Worm (Caenorhabditis elegans): ENCODE data around the gene C02F12.8.

Gene C02F12.8

DNA sequence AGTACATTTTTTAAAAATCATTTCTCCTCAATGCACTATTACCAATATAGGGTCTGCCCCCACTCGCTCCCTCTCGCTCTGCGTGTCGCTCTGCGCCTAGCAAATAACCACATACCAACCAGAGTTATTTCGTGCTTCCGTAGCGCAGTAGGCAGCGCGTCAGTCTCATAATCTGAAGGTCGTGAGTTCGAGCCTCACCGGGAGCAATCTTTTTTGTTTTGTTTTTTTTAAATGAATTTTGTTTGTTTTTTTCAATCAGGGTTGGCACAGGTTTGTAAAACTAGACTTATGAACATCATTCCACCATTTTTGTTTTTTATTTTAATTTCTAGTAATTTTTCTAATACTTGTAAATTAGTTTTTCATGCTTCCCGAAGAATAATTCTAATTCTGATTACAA, 4.6 kb upstream of the C02F12.8 start (continued):
- TF ChIP-seq elt-4 (tag; optimal IDR thresholded peaks at IDR 0.05) (no peak), ztf-16 (tag; optimal IDR thresholded peaks at IDR 0.05) (peak; percentile 76), fkh-10 (GFP tag; optimal IDR thresholded peaks at IDR 0.05) (peak; percentile 24), rnt-1 (tag; optimal IDR thresholded peaks at IDR 0.05) (peak; percentile 83), gmeb-2 (tag; optimal IDR thresholded peaks at IDR 0.05) (peak; percentile 90), hlh-6 (tag; optimal IDR thresholded peaks at IDR 0.05) (peak; percentile 88), ceh-48 (tag; optimal IDR thresholded peaks at IDR 0.05) (peak; percentile 72), K02D7.2 (tag; optimal IDR thresholded peaks at IDR 0.05) (peak; percentile 80), ceh-14 (tag; optimal IDR thresholded peaks at IDR 0.05) (peak; percentile 93), ahr-1 (tag; optimal IDR thresholded peaks at IDR 0.05) (peak; percentile 70), unc-86 (tag; optimal IDR thresholded peaks at IDR 0.05) (peak; percentile 62), pat-9 (tag; optimal IDR thresholded peaks at IDR 0.05) (peak; percentile 83), ama-1 (optimal IDR thresholded peaks at IDR 0.05) (no peak), K09A11.1 (tag; optimal IDR thresholded peaks at IDR 0.05; ENCODE audit: insufficient read depth) (peak; percentile 47), nhr-232 (tag; optimal IDR thresholded peaks at IDR 0.05) (peak; percentile 70), ceh-9 (tag; optimal IDR thresholded peaks at IDR 0.05) (peak; percentile 52), tbx-2 (tag; optimal IDR thresholded peaks at IDR 0.05) (peak; percentile 84), eyg-1 (tag; optimal IDR thresholded peaks at IDR 0.05) (peak; percentile 81), ceh-24 (tag; optimal IDR thresholded peaks at IDR 0.05) (peak; percentile 73), elt-2 (tag; optimal IDR thresholded peaks at IDR 0.05) (peak; percentile 89), dve-1 (tag; optimal IDR thresholded peaks at IDR 0.05) (peak; percentile 70), nhr-11 (tag; optimal IDR thresholded peaks at IDR 0.05) (no peak), ceh-34 (tag; optimal IDR thresholded peaks at IDR 0.05) (peak; percentile 81)

DNA sequence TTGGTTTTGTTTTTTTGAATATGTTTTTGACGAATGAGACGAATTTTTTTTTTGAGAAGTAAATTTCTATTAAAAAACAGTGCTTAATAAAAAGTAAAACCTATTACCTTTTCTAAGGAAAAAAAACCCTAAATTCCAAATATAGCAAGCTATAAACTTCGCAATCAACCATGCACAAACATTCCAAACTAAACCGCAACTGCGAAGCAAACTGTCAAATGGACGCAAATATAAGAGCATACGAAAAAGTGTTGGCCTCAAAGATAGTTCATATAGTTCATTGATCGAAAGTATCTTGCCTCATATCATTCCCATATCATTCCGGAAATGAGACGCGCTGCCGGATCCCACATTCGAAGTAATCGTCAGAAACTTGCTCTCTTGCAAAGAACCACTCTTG, 3.6 kb upstream of the C02F12.8 start, which contains the start of gene C01C4.3:
TSS of gene C01C4.3 (plus strand) at position 301 of the 400 bp plus-strand sequence.
- TF ChIP-seq mec-3 (tag; optimal IDR thresholded peaks at IDR 0.05; ENCODE audit: borderline replicate concordance) (no peak), ceh-48 (tag; optimal IDR thresholded peaks at IDR 0.05) (no peak), elt-4 (tag; optimal IDR thresholded peaks at IDR 0.05) (no peak), ama-1 (optimal IDR thresholded peaks at IDR 0.05) (no peak), lin-11 (tag; optimal IDR thresholded peaks at IDR 0.05) (no peak), elt-2 (tag; optimal IDR thresholded peaks at IDR 0.05) (no peak), ceh-22 (tag; optimal IDR thresholded peaks at IDR 0.05) (no peak), unc-3 (GFP tag; conservative IDR thresholded peaks at IDR 0.05) (no peak), unc-3 (tag; optimal IDR thresholded peaks at IDR 0.05) (no peak), pax-1 (tag; optimal IDR thresholded peaks at IDR 0.05) (no peak), ceh-31 (tag; optimal IDR thresholded peaks at IDR 0.05) (no peak), che-1 (tag; optimal IDR thresholded peaks at IDR 0.05) (no peak)

DNA sequence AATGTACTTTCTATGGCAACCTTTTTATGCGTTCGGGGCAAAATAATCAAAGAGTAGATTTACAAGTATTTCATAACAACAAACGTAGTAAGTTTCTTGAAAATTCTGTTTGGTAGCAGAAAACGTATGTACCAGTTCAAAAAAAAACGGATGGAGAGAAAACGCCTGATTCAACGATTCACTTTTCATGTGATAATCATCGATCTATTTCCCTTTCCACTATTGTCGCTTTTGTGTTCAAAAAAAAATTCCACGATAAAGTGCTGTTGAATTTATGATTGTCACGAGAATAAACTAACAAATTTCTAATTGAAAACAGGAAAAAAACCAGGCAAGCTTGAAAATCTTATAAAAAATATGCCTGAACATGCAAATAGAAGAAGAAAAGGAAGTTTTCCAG, 2.8 kb upstream of the C02F12.8 start:
- TF ChIP-seq C08G9.2 (tag; optimal IDR thresholded peaks at IDR 0.05) = no peak
- no peak for TF ChIP-seq hlh-15 (tag; optimal IDR thresholded peaks at IDR 0.05)
- TF ChIP-seq unc-86 (tag; optimal IDR thresholded peaks at IDR 0.05) = no peak
- TF ChIP-seq unc-42 (tag; optimal IDR thresholded peaks at IDR 0.05) = no peak
- no peak for TF ChIP-seq fax-1 (tag; optimal IDR thresholded peaks at IDR 0.05)
- TF ChIP-seq unc-55 (GFP tag; optimal IDR thresholded peaks at IDR 0.05) = no peak
- TF ChIP-seq che-1 (tag; optimal IDR thresholded peaks at IDR 0.05) = no peak
- TF ChIP-seq lim-6 (tag; optimal IDR thresholded peaks at IDR 0.05) = no peak
- TF ChIP-seq ceh-45 (GFP tag; IDR thresholded peaks at IDR 0.05) = no peak
- TF ChIP-seq dmd-4 (tag; optimal IDR thresholded peaks at IDR 0.05; ENCODE audit: borderline replicate concordance) = no peak
- TF ChIP-seq elt-4 (tag; optimal IDR thresholded peaks at IDR 0.05) = no peak
- no peak for TF ChIP-seq K02D7.2 (tag; optimal IDR thresholded peaks at IDR 0.05)
- no peak for TF ChIP-seq ceh-18 (tag; optimal IDR thresholded peaks at IDR 0.05)
- no peak for TF ChIP-seq pag-3 (tag; optimal IDR thresholded peaks at IDR 0.05; ENCODE audit: borderline replicate concordance)
- no peak for TF ChIP-seq ceh-2 (tag; optimal IDR thresholded peaks at IDR 0.05)
- no peak for TF ChIP-seq tbx-7 (tag; optimal IDR thresholded peaks at IDR 0.05)
- no peak for TF ChIP-seq sdc-2 (tag; optimal IDR thresholded peaks at IDR 0.05)

Measured in whole organism, late embryonic.